Worm (Caenorhabditis elegans): ENCODE measurements around the gene W09C2.9.

W09C2.9 gene

ce11 chrIV:9623269-9623668, at the start of gene W09C2.9:
Gene W09C2.9 (minus strand): TSS chrIV:9623369.
- TF ChIP-seq nhr-237 (tag; optimal IDR thresholded peaks at IDR 0.05), result no peak
- TF ChIP-seq snpc-4 (tag; optimal IDR thresholded peaks at IDR 0.05), result no peak
- no peak for TF ChIP-seq unc-120 (tag; optimal IDR thresholded peaks at IDR 0.05; ENCODE audit: poor library complexity, severe bottlenecking)
- TF ChIP-seq sptf-1 (tag; optimal IDR thresholded peaks at IDR 0.05), result no peak
- TF ChIP-seq elt-1 (tag; optimal IDR thresholded peaks at IDR 0.05; ENCODE audit: borderline replicate concordance, insufficient read depth), result no peak

- TF ChIP-seq nhr-2 (tag; optimal IDR thresholded peaks at IDR 0.05) (no peak), ham-2 (GFP tag; optimal IDR thresholded peaks at IDR 0.05) (no peak), drap-1 (GFP tag; optimal IDR thresholded peaks at IDR 0.05) (no peak), ceh-83 (GFP tag; optimal IDR thresholded peaks at IDR 0.05) (no peak), zip-8 (tag; optimal IDR thresholded peaks at IDR 0.05) (no peak), unc-39 (tag; optimal IDR thresholded peaks at IDR 0.05) (no peak), blmp-1 (tag; optimal IDR thresholded peaks at IDR 0.05) (no peak), flh-1 (GFP tag; optimal IDR thresholded peaks at IDR 0.05) (no peak), hlh-1 (tag; optimal IDR thresholded peaks at IDR 0.05) (no peak), nhr-28 (tag; optimal IDR thresholded peaks at IDR 0.05) (no peak), nhr-237 (tag; optimal IDR thresholded peaks at IDR 0.05) (no peak), mep-1 (tag; optimal IDR thresholded peaks at IDR 0.05) (no peak), tbx-8 (GFP tag; optimal IDR thresholded peaks at IDR 0.05) (no peak), ceh-43 (GFP tag; optimal IDR thresholded peaks at IDR 0.05) (no peak), nhr-12 (tag; optimal IDR thresholded peaks at IDR 0.05) (no peak), snpc-4 (tag; optimal IDR thresholded peaks at IDR 0.05) (no peak), ceh-39 (tag; optimal IDR thresholded peaks at IDR 0.05) (no peak), lin-32 (GFP tag; optimal IDR thresholded peaks at IDR 0.05) (no peak), cnd-1 (tag; optimal IDR thresholded peaks at IDR 0.05) (no peak)
Measured at ce11 chrIV:9672434-9672833, 49.3 kb upstream of the W09C2.9 start.

ce11 chrIV:9671001-9671652, 48.0 kb upstream of the W09C2.9 start:
- TF ChIP-seq ceh-39 (tag; optimal IDR thresholded peaks at IDR 0.05), result no peak
- TF ChIP-seq mab-5 (tag; optimal IDR thresholded peaks at IDR 0.05), result no peak
- no peak for TF ChIP-seq elt-1 (tag; optimal IDR thresholded peaks at IDR 0.05; ENCODE audit: borderline replicate concordance, insufficient read depth)
- TF ChIP-seq hlh-1 (tag; optimal IDR thresholded peaks at IDR 0.05), result peak; percentile 7

- TF ChIP-seq nhr-237 (tag; optimal IDR thresholded peaks at IDR 0.05) (no peak), tbx-8 (GFP tag; optimal IDR thresholded peaks at IDR 0.05) (no peak), ces-1 (GFP tag; optimal IDR thresholded peaks at IDR 0.05) (no peak), mls-2 (tag; optimal IDR thresholded peaks at IDR 0.05) (no peak), lin-32 (GFP tag; optimal IDR thresholded peaks at IDR 0.05) (no peak), mep-1 (tag; optimal IDR thresholded peaks at IDR 0.05) (no peak), ztf-11 (tag; optimal IDR thresholded peaks at IDR 0.05) (no peak), ceh-43 (GFP tag; optimal IDR thresholded peaks at IDR 0.05) (no peak), elt-3 (tag; optimal IDR thresholded peaks at IDR 0.05) (no peak), flh-1 (GFP tag; optimal IDR thresholded peaks at IDR 0.05) (no peak), ceh-83 (GFP tag; optimal IDR thresholded peaks at IDR 0.05) (no peak), snpc-4 (tag; optimal IDR thresholded peaks at IDR 0.05) (no peak), lin-13 (tag; optimal IDR thresholded peaks at IDR 0.05) (no peak), ceh-39 (tag; optimal IDR thresholded peaks at IDR 0.05) (no peak), sptf-1 (tag; optimal IDR thresholded peaks at IDR 0.05) (no peak), cnd-1 (tag; optimal IDR thresholded peaks at IDR 0.05) (no peak), nhr-12 (tag; optimal IDR thresholded peaks at IDR 0.05) (no peak), pha-4 (tag; optimal IDR thresholded peaks at IDR 0.05) (no peak), unc-120 (tag; optimal IDR thresholded peaks at IDR 0.05; ENCODE audit: poor library complexity, severe bottlenecking) (no peak)
Measured at ce11 chrIV:9669969-9670368, 46.8 kb upstream of the W09C2.9 start.

DNA sequence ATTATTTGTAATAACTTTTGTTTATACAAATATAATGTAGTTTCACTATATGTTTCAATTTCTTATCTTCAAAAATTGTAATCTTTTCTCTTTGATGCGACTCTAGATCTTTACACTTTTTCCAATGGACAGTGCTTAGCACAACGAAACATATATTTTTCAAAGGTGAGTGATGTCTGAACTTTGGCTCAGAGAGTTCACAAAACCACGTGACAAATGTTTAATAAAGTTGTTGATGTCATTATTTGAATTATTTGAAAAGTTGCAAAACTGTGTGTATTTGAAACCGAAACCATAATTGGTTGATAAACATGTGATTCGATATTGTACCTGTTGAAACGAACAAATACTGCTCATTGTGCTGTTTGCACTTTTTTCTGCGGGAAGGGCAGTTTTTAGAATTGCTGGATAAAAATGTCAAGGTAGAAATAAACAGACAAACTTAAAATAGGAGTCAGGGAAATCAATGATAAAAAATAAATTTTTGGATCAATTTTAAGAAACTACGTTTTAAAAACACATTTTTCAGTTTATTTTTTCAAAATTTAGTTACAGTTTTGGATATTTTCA, 45.0 kb upstream of the W09C2.9 start:
- TF ChIP-seq nhr-12 (tag; optimal IDR thresholded peaks at IDR 0.05), result no peak
- TF ChIP-seq tbx-8 (GFP tag; optimal IDR thresholded peaks at IDR 0.05), result no peak
- TF ChIP-seq elt-3 (tag; optimal IDR thresholded peaks at IDR 0.05), result no peak
- TF ChIP-seq bed-3 (GFP tag; optimal IDR thresholded peaks at IDR 0.05), result no peak
- TF ChIP-seq zip-8 (tag; optimal IDR thresholded peaks at IDR 0.05), result no peak
- no peak for TF ChIP-seq unc-120 (tag; optimal IDR thresholded peaks at IDR 0.05; ENCODE audit: poor library complexity, severe bottlenecking)
- TF ChIP-seq sem-2 (GFP tag; optimal IDR thresholded peaks at IDR 0.05), result no peak
- TF ChIP-seq mab-5 (tag; optimal IDR thresholded peaks at IDR 0.05), result no peak
- no peak for TF ChIP-seq mep-1 (tag; optimal IDR thresholded peaks at IDR 0.05)
- no peak for TF ChIP-seq nhr-2 (tag; optimal IDR thresholded peaks at IDR 0.05)

Data from whole organism, mixed stage, embryonic.